Worm (Caenorhabditis elegans): ENCODE results near the gene C03G5.14.
A peak's percentile ranks its signal among the peaks of the same experiment; 100 is the strongest.

C03G5.14 gene

DNA sequence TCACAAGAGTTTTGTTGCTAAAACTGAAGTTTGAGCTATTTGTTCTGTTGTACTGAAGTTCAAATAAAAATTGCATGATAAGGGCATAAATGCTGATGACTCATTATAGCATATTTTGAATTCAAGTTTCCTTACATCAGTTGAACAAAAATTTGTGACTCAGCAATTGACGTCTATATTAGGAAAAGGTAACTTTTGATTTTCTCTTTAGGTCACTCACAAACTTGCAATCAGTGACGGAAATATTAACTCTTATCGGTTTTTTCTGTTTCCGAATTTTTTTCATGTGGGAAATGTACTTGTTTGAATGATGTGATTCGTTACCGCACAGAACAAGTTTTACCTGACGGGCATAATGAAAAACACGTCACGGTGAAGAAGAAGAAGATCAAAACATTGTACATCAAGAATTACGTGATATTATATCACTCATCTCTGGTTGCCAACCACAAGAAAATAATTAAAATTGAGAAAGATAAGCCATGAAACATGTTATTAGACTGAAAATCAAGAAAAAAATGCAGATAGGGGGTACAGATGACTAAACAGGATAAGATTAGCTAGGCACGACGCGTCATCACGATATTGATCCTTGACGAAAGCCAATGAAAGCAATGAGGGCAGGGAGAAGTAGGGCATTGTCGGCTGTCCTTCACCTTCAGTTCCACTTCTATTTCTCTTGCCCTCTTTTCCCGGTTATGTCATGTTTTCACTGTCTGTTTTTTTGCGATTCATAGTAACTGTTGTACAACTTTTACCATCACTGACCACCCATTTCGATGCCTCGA lies 42.1 kb downstream of the C03G5.14 start:
- TF ChIP-seq npax-4 (tag; optimal IDR thresholded peaks at IDR 0.05), result no peak
- no peak for TF ChIP-seq nhr-11 (tag; optimal IDR thresholded peaks at IDR 0.05)

DNA sequence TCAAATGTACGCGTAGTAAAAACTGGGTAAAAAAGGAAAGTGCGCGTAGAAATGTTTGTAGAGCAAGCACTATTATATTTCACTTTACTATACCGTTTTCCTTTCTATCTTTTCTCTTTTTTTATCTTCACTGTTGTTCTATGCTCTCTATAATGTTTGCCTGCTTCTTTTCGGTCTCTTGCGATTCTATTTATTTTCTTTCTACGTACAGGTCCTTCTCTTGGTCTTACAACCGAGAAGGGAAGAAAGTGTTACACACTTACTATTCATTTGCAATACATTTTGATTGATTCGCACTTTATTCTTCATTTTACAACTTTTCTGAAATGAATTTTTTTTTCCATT lies 42.7 kb downstream of the C03G5.14 start:
- TF ChIP-seq hlh-13 (GFP tag; optimal IDR thresholded peaks at IDR 0.05) (no peak), ceh-19 (GFP tag; optimal IDR thresholded peaks at IDR 0.05) (no peak), lin-11 (tag; optimal IDR thresholded peaks at IDR 0.05) (no peak), sdc-2 (tag; optimal IDR thresholded peaks at IDR 0.05) (no peak), pax-1 (tag; optimal IDR thresholded peaks at IDR 0.05) (peak; percentile 37), pat-9 (tag; optimal IDR thresholded peaks at IDR 0.05) (no peak), pha-2 (tag; optimal IDR thresholded peaks at IDR 0.05) (no peak), hlh-15 (tag; optimal IDR thresholded peaks at IDR 0.05) (no peak), Y22D7AL.16 (tag; optimal IDR thresholded peaks at IDR 0.05) (no peak), lim-6 (tag; optimal IDR thresholded peaks at IDR 0.05) (no peak), rnt-1 (tag; optimal IDR thresholded peaks at IDR 0.05) (no peak), ama-1 (optimal IDR thresholded peaks at IDR 0.05) (no peak), dve-1 (tag; optimal IDR thresholded peaks at IDR 0.05) (peak; percentile 9)

- TF ChIP-seq unc-55 (GFP tag; optimal IDR thresholded peaks at IDR 0.05) (no peak), ceh-18 (tag; optimal IDR thresholded peaks at IDR 0.05) (peak; percentile 2), hlh-8 (tag; optimal IDR thresholded peaks at IDR 0.05) (no peak), ttx-3 (tag; optimal IDR thresholded peaks at IDR 0.05) (no peak), nhr-232 (tag; optimal IDR thresholded peaks at IDR 0.05) (no peak), unc-86 (tag; optimal IDR thresholded peaks at IDR 0.05) (no peak), sox-4 (tag; optimal IDR thresholded peaks at IDR 0.05) (no peak), gmeb-2 (tag; optimal IDR thresholded peaks at IDR 0.05) (no peak), odd-2 (tag; optimal IDR thresholded peaks at IDR 0.05) (no peak), rnt-1 (tag; optimal IDR thresholded peaks at IDR 0.05) (peak; percentile 32), dve-1 (tag; optimal IDR thresholded peaks at IDR 0.05) (no peak), tbx-2 (tag; optimal IDR thresholded peaks at IDR 0.05) (peak; percentile 32), zip-5 (tag; optimal IDR thresholded peaks at IDR 0.05) (no peak), ceh-34 (tag; optimal IDR thresholded peaks at IDR 0.05) (peak; percentile 45), hlh-30 (tag; optimal IDR thresholded peaks at IDR 0.05; ENCODE audit: insufficient read depth) (peak; percentile 12), ceh-19 (GFP tag; optimal IDR thresholded peaks at IDR 0.05) (peak; percentile 39), sox-2 (GFP tag; IDR thresholded peaks at IDR 0.05) (no peak), F13H6.1 (tag; optimal IDR thresholded peaks at IDR 0.05) (peak; percentile 86), C08G9.2 (tag; optimal IDR thresholded peaks at IDR 0.05) (no peak), ceh-31 (tag; optimal IDR thresholded peaks at IDR 0.05) (peak; percentile 71), npax-4 (tag; optimal IDR thresholded peaks at IDR 0.05) (no peak), ceh-45 (GFP tag; IDR thresholded peaks at IDR 0.05) (no peak), elt-4 (tag; optimal IDR thresholded peaks at IDR 0.05) (no peak), pqm-1 (tag; optimal IDR thresholded peaks at IDR 0.05) (no peak), ceh-14 (tag; optimal IDR thresholded peaks at IDR 0.05) (no peak), mec-3 (tag; optimal IDR thresholded peaks at IDR 0.05; ENCODE audit: borderline replicate concordance) (no peak), tbx-7 (tag; optimal IDR thresholded peaks at IDR 0.05) (no peak), ceh-48 (tag; optimal IDR thresholded peaks at IDR 0.05) (no peak), lin-11 (tag; optimal IDR thresholded peaks at IDR 0.05) (no peak), hlh-6 (tag; optimal IDR thresholded peaks at IDR 0.05) (peak; percentile 47), nfya-1 (tag; optimal IDR thresholded peaks at IDR 0.05) (peak; percentile 86)
Observed at ce11 chrX:8565810-8566416, 44.2 kb downstream of the C03G5.14 start.

Data from whole organism, late embryonic.